Worm (Caenorhabditis elegans): ENCODE data around the gene F22B7.9.

- TF ChIP-seq nfya-1 (tag; optimal IDR thresholded peaks at IDR 0.05) (no peak), ets-4 (tag; optimal IDR thresholded peaks at IDR 0.05) (no peak), syd-9 (tag; optimal IDR thresholded peaks at IDR 0.05) (no peak), elt-2 (tag; optimal IDR thresholded peaks at IDR 0.05) (no peak), ttx-3 (tag; optimal IDR thresholded peaks at IDR 0.05) (no peak)
Observed at ce11 chrIII:8664897-8665388, 11.2 kb upstream of the F22B7.9 start, which contains the start of gene F22B7.1.

Measured in whole organism, late embryonic.